Worm (Caenorhabditis elegans) whole organism, young adult: ENCODE measurements around the gene C48B4.3.

Experiments
- F22D6.2 ChIP-seq: sonication (generic microtip); optimal IDR thresholded peaks from 2 replicates; lab custom pipeline; 2016; ENCODE audit warnings: mild to moderate bottlenecking, missing genetic modification characterization, missing compliant biosample characterization
- F37B4.10 ChIP-seq: fragments of 200-800 bp; sonication (Bioruptor generic); IDR thresholded peaks from 2 replicates; pipeline ENCODE4 v1.3.6; 2022; ENCODE audit warnings: missing genetic modification characterization, missing compliant biosample characterization
- F39B2.1 ChIP-seq: fragments of 200-800 bp; sonication (Bioruptor generic); IDR thresholded peaks from 2 replicates; pipeline ENCODE4 v1.3.6; 2022; ENCODE audit warnings: missing genetic modification reagents, missing genetic modification characterization, missing compliant biosample characterization
- F52B5.7 ChIP-seq: sonication (generic microtip); optimal IDR thresholded peaks from 2 replicates; lab custom pipeline; 2016; ENCODE audit warnings: mild to moderate bottlenecking, missing genetic modification characterization, missing compliant biosample characterization
- K12H6.12 ChIP-seq: fragments of 200-800 bp; sonication (Bioruptor generic); optimal IDR thresholded peaks from 2 replicates; lab custom pipeline; 2018; ENCODE audit warnings: mild to moderate bottlenecking, missing genetic modification characterization, missing compliant biosample characterization
- Y53G8AR.9 ChIP-seq: fragments of 200-800 bp; sonication (Bioruptor generic); conservative IDR thresholded peaks from 2 replicates; pipeline ENCODE4 v1.3.6; 2022; ENCODE audit warnings: missing genetic modification reagents, missing genetic modification characterization, missing compliant biosample characterization
- Y56A3A.18 ChIP-seq: fragments of 200-800 bp; sonication (Bioruptor generic); IDR thresholded peaks from 2 replicates; pipeline ENCODE4 v1.3.6; 2022; ENCODE audit warnings: missing genetic modification reagents, missing genetic modification characterization, missing compliant biosample characterization
- Y67H2A.10 ChIP-seq: fragments of 200-800 bp; sonication (Bioruptor generic); conservative IDR thresholded peaks from 2 replicates; pipeline ENCODE4 v1.3.6; 2022; ENCODE audit warnings: missing genetic modification reagents, missing genetic modification characterization, missing compliant biosample characterization
- Y95B8A.8 ChIP-seq: fragments of 200-800 bp; sonication (Bioruptor generic); IDR thresholded peaks from 2 replicates; pipeline ENCODE4 v1.3.6; 2022; ENCODE audit warnings: missing genetic modification reagents, missing genetic modification characterization, missing compliant biosample characterization
- akir-1 ChIP-seq: fragments of 200-800 bp; sonication (Bioruptor generic); optimal IDR thresholded peaks from 2 replicates; lab custom pipeline; 2018; ENCODE audit warnings: mild to moderate bottlenecking, missing genetic modification characterization, moderate library complexity, missing compliant biosample characterization
- aptf-2 ChIP-seq: fragments of 200-800 bp; sonication (Bioruptor generic); conservative IDR thresholded peaks from 2 replicates; pipeline ENCODE4 v1.3.6; 2022; ENCODE audit warnings: missing genetic modification reagents, missing genetic modification characterization, missing compliant biosample characterization
- ccch-3 ChIP-seq: fragments of 200-800 bp; sonication (Bioruptor generic); optimal IDR thresholded peaks from 2 replicates; lab custom pipeline; 2018; ENCODE audit warnings: mild to moderate bottlenecking, missing genetic modification characterization, missing compliant biosample characterization
- ceh-27 ChIP-seq: fragments of 200-800 bp; sonication (Bioruptor generic); optimal IDR thresholded peaks from 2 replicates; lab custom pipeline; 2018; ENCODE audit warnings: mild to moderate bottlenecking, missing genetic modification characterization, moderate library complexity, missing compliant biosample characterization
- ceh-40 ChIP-seq: fragments of 200-800 bp; sonication (Bioruptor generic); IDR thresholded peaks from 2 replicates; pipeline ENCODE4 v1.3.6; 2022; ENCODE audit warnings: missing genetic modification characterization, missing compliant biosample characterization
- ceh-79 ChIP-seq: sonication (generic microtip); optimal IDR thresholded peaks from 2 replicates; lab custom pipeline; 2017; ENCODE audit warnings: mild to moderate bottlenecking, missing genetic modification characterization, missing compliant biosample characterization
- die-1 ChIP-seq: sonication (generic microtip); optimal IDR thresholded peaks from 2 replicates; lab custom pipeline; 2016; ENCODE audit warnings: missing genotype, mild to moderate bottlenecking, missing genetic modification characterization, missing compliant biosample characterization
- efl-1 ChIP-seq: fragments of 150-350 bp; optimal IDR thresholded peaks from 2 replicates; lab custom pipeline; 2014; ENCODE audit warnings: missing biosample characterization, missing genetic modification reagents, missing genetic modification characterization
- egl-44 ChIP-seq: fragments of 200-800 bp; sonication (Bioruptor generic); IDR thresholded peaks from 2 replicates; pipeline ENCODE4 v1.3.6; 2022; ENCODE audit warnings: missing genetic modification reagents, missing genetic modification characterization, missing compliant biosample characterization
- egrh-3 ChIP-seq: fragments of 200-800 bp; sonication (Bioruptor generic); IDR thresholded peaks from 2 replicates; pipeline ENCODE4 v1.3.6; 2022; ENCODE audit warnings: missing genetic modification reagents, missing genetic modification characterization, missing compliant biosample characterization
- ets-4 ChIP-seq: fragments of 200-800 bp; sonication (Bioruptor generic); optimal IDR thresholded peaks from 2 replicates; lab custom pipeline; 2018; ENCODE audit warnings: mild to moderate bottlenecking, missing genetic modification characterization, missing compliant biosample characterization
- hlh-12 ChIP-seq: sonication (generic microtip); optimal IDR thresholded peaks from 2 replicates; lab custom pipeline; 2016; ENCODE audit warnings: missing genetic modification characterization, missing compliant biosample characterization
- hlh-26 ChIP-seq: fragments of 200-800 bp; sonication (Bioruptor generic); conservative IDR thresholded peaks from 2 replicates; pipeline ENCODE4 v1.3.6; 2022; ENCODE audit warnings: missing genetic modification reagents, missing genetic modification characterization, missing compliant biosample characterization
- hmg-1.2 ChIP-seq: fragments of 200-800 bp; sonication (Bioruptor generic); IDR thresholded peaks from 2 replicates; pipeline ENCODE4 v1.3.6; 2022; ENCODE audit warnings: missing genetic modification reagents, missing genetic modification characterization, missing compliant biosample characterization
- let-607 ChIP-seq, 2 experiments: fragments of 200-800 bp in 1 of 2; sonication (Bioruptor generic) in 1 of 2; sonication (generic microtip) in 1 of 2; optimal IDR thresholded peaks; 2 replicates each; lab custom pipeline; 2016 to 2018; ENCODE audit warnings: mild to moderate bottlenecking in 2 of 2, missing compliant biosample characterization in 2 of 2, missing genetic modification characterization in 2 of 2, moderate library complexity in 2 of 2, missing genotype in 1 of 2
- lin-26 ChIP-seq: fragments of 200-800 bp; sonication (Bioruptor generic); IDR thresholded peaks from 2 replicates; pipeline ENCODE4 v1.3.6; 2022; ENCODE audit warnings: missing genetic modification reagents, missing genetic modification characterization, missing compliant biosample characterization
- lin-54 ChIP-seq: fragments of 200-800 bp; sonication (Bioruptor generic); optimal IDR thresholded peaks from 2 replicates; lab custom pipeline; 2018; ENCODE audit warnings: mild to moderate bottlenecking, missing genetic modification characterization, missing compliant biosample characterization
- lir-1 ChIP-seq: fragments of 200-800 bp; sonication (Bioruptor generic); conservative IDR thresholded peaks from 2 replicates; pipeline ENCODE4 v1.3.6; 2022; ENCODE audit warnings: missing genetic modification reagents, missing genetic modification characterization, missing compliant biosample characterization
- madf-6 ChIP-seq: fragments of 200-800 bp; sonication (Bioruptor generic); IDR thresholded peaks from 2 replicates; pipeline ENCODE4 v1.3.6; 2022; ENCODE audit warnings: missing genetic modification reagents, missing genetic modification characterization, missing compliant biosample characterization
- madf-8 ChIP-seq: fragments of 200-800 bp; sonication (Bioruptor generic); conservative IDR thresholded peaks from 2 replicates; pipeline ENCODE4 v1.3.6; 2022; ENCODE audit warnings: missing genetic modification reagents, missing genetic modification characterization, missing compliant biosample characterization
- mel-28 ChIP-seq: sonication (generic microtip); optimal IDR thresholded peaks from 2 replicates; lab custom pipeline; 2016; ENCODE audit warnings: borderline replicate concordance, mild to moderate bottlenecking, missing genetic modification characterization, missing compliant biosample characterization
- mes-4 ChIP-seq: sonication (generic microtip); optimal IDR thresholded peaks from 2 replicates; lab custom pipeline; 2016; ENCODE audit warnings: missing genotype, missing genetic modification characterization, missing compliant biosample characterization
- nfyb-1 ChIP-seq: fragments of 200-800 bp; sonication (Bioruptor generic); IDR thresholded peaks from 2 replicates; pipeline ENCODE4 v1.3.6; 2022; ENCODE audit warnings: missing genetic modification reagents, missing genetic modification characterization, missing compliant biosample characterization
- nhr-179 ChIP-seq: sonication (generic microtip); optimal IDR thresholded peaks from 2 replicates; lab custom pipeline; 2016; ENCODE audit warnings: mild to moderate bottlenecking, missing genetic modification characterization, missing compliant biosample characterization
- nhr-27 ChIP-seq: fragments of 200-800 bp; sonication (Bioruptor generic); optimal IDR thresholded peaks from 2 replicates; lab custom pipeline; 2018; ENCODE audit warnings: mild to moderate bottlenecking, missing genetic modification characterization, moderate library complexity, missing compliant biosample characterization
- nhr-90 ChIP-seq: sonication (generic microtip); optimal IDR thresholded peaks from 2 replicates; lab custom pipeline; 2016; ENCODE audit warnings: missing genotype, mild to moderate bottlenecking, missing genetic modification characterization, missing compliant biosample characterization
- pbrm-1 ChIP-seq: fragments of 200-800 bp; sonication (Bioruptor generic); IDR thresholded peaks from 2 replicates; pipeline ENCODE4 v1.3.6; 2022; ENCODE audit warnings: missing genetic modification reagents, missing genetic modification characterization, missing compliant biosample characterization
- pha-4 ChIP-seq: fragments of 150-350 bp; sonication (generic microtip); optimal IDR thresholded peaks from 2 replicates; lab custom pipeline; 2014; ENCODE audit warnings: missing biosample characterization, missing genetic modification reagents, missing genetic modification characterization
- rpc-1 ChIP-seq, 2 experiments: fragments of 150-350 bp in 1 of 2; sonication (generic microtip) in 1 of 2; optimal IDR thresholded peaks; 2 replicates each; lab custom pipeline; 2014 to 2018; ENCODE audit warnings: missing biosample characterization in 1 of 2, missing genetic modification characterization in 1 of 2, missing genetic modification reagents in 1 of 2, missing genotype in 1 of 2
- sdz-38 ChIP-seq: sonication (generic microtip); optimal IDR thresholded peaks from 2 replicates; lab custom pipeline; 2016; ENCODE audit warnings: missing genotype, missing genetic modification characterization, missing compliant biosample characterization
- snpc-1.1 ChIP-seq: sonication (generic microtip); optimal IDR thresholded peaks from 2 replicates; lab custom pipeline; 2017; ENCODE audit warnings: missing genetic modification characterization, mild to moderate bottlenecking, missing compliant biosample characterization, antibody characterized with exemption, moderate library complexity, missing genotype, missing genetic modification reagents; ENCODE audit not compliant: insufficient read depth
- unc-130 ChIP-seq: sonication (generic microtip); optimal IDR thresholded peaks from 2 replicates; lab custom pipeline; 2016; ENCODE audit warnings: missing genetic modification reagents, missing genetic modification characterization, missing compliant biosample characterization
- xnd-1 ChIP-seq: sonication (generic microtip); optimal IDR thresholded peaks from 2 replicates; lab custom pipeline; 2016; ENCODE audit warnings: missing genotype, missing genetic modification reagents, missing genetic modification characterization, missing compliant biosample characterization
- ztf-18 ChIP-seq: sonication (generic microtip); optimal IDR thresholded peaks from 2 replicates; lab custom pipeline; 2016; ENCODE audit warnings: missing genotype, mild to moderate bottlenecking, missing genetic modification characterization, missing compliant biosample characterization
- ztf-22 ChIP-seq: fragments of 200-800 bp; sonication (Bioruptor generic); optimal IDR thresholded peaks from 2 replicates; lab custom pipeline; 2018; ENCODE audit warnings: mild to moderate bottlenecking, missing genetic modification characterization, moderate library complexity, missing compliant biosample characterization
- ztf-6 ChIP-seq: fragments of 200-800 bp; sonication (Bioruptor generic); IDR thresholded peaks from 2 replicates; pipeline ENCODE4 v1.3.6; 2022; ENCODE audit warnings: missing genetic modification reagents, missing genetic modification characterization, missing compliant biosample characterization

C48B4.3 gene

DNA sequence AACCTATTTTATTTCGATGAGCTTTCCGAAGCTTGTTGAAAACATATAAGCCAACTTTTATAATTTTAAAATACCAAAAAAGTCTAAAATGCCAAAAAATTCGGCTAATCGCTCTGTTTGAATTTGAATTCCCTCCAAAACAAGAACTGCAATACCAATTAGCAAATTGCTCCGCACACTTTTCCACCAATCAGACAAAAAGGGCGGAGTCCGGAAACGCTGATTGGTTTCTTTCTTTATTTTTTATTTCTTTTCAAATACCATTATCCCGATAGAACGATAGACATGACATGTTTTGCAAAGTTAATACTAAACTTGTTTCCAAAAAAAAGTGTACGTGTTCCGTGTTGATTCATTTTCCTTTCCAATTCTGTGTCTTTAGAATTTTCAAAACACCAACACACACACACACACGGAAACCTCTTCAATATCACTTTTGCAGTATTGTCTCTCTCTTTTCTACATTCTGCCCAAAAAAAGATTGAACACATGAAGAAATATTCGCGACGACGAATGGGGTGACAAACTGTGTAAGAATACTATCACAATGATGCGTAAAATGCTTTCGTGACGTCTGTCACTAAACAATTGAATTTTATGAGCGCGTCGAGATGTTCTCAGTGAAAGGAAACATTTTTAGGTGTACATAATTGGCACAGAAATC is 35.5 kb upstream of the C48B4.3 start:
- TF ChIP-seq let-607 (tag; optimal IDR thresholded peaks at IDR 0.05; lab: Kevin White, UChicago) (no peak), ceh-79 (no peak), ccch-3 (GFP tag; lab: Kevin White, UChicago) (no peak), lir-1 (GFP tag; lab: Robert Waterston, UW) (no peak), mes-4 (tag; lab: Kevin White, UChicago) (no peak), lin-54 (GFP tag; lab: Kevin White, UChicago) (no peak), aptf-2 (GFP tag; lab: Robert Waterston, UW) (no peak), ztf-22 (GFP tag; lab: Kevin White, UChicago) (no peak), nfyb-1 (GFP tag; lab: Robert Waterston, UW) (peak; percentile 75; the same call in 1 of the 2 replicates), ceh-27 (GFP tag; lab: Kevin White, UChicago) (peak; percentile 3), nhr-27 (no peak), unc-130 (GFP tag; lab: Kevin White, UChicago) (no peak), rpc-1 (optimal IDR thresholded peaks at IDR 0.05; lab: Kevin White, UChicago) (no peak), rpc-1 (tag; optimal IDR thresholded peaks at IDR 0.05; lab: Kevin White, UChicago) (no peak), Y56A3A.18 (GFP tag; lab: Robert Waterston, UW) (no peak)

DNA sequence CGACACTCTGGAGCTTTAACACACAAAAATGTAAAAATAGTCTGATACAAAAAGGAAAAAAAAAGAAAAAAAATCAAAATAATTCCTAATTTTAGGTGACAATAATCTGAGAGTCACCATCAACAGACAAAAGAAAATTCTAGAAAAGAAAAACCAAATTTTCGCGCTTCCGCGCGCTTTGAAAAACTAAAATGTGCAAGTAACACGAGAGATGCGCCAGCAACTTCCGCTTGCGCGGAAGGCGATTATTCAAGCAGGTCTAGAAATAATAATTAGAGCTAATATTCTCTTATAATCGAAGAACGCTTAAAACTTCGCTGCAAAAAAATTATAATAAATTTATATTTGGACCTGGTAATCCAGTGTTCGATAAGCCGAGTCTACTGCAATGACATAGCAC is 34.7 kb upstream of the C48B4.3 start:
- TF ChIP-seq ceh-27 (GFP tag; lab: Kevin White, UChicago), result no peak
- TF ChIP-seq nhr-179 (tag; lab: Kevin White, UChicago), result no peak
- TF ChIP-seq snpc-1.1, result peak; percentile 83
- no peak for TF ChIP-seq mel-28
- 0 out of 2 replicates have a peak, but pooled peaks have one; percentile 48 for TF ChIP-seq ceh-40 (GFP tag; lab: Robert Waterston, UW)
- no peak for TF ChIP-seq F22D6.2
- peak; percentile 91; the same call in 1 of the 2 replicates for TF ChIP-seq F37B4.10 (GFP tag; lab: Robert Waterston, UW)
- peak; percentile 99 for TF ChIP-seq ztf-18 (tag; lab: Kevin White, UChicago)
- no peak for TF ChIP-seq F52B5.7 (tag; lab: Kevin White, UChicago)
- TF ChIP-seq lin-54 (GFP tag; lab: Kevin White, UChicago), result peak; percentile 97
- no peak for TF ChIP-seq K12H6.12 (tag; lab: Kevin White, UChicago)
- no peak for TF ChIP-seq egrh-3 (GFP tag; lab: Robert Waterston, UW)
- peak; percentile 100 for TF ChIP-seq madf-8 (GFP tag; lab: Robert Waterston, UW)
- TF ChIP-seq lin-26 (GFP tag; lab: Robert Waterston, UW), result peak; percentile 87
- peak; percentile 85 for TF ChIP-seq hmg-1.2
- TF ChIP-seq F39B2.1 (GFP tag; lab: Robert Waterston, UW), result peak; percentile 72; the same call in 1 of the 2 replicates
- TF ChIP-seq pha-4 (tag; lab: Kevin White, UChicago), result no peak
- TF ChIP-seq nhr-90 (tag; lab: Kevin White, UChicago), result no peak
- no peak for TF ChIP-seq hlh-26 (GFP tag; lab: Robert Waterston, UW)
- no peak for TF ChIP-seq akir-1 (GFP tag; lab: Kevin White, UChicago)
- TF ChIP-seq Y95B8A.8 (GFP tag; lab: Robert Waterston, UW), result peak; percentile 99
- no peak for TF ChIP-seq sdz-38 (tag; lab: Kevin White, UChicago)
- peak; percentile 99 for TF ChIP-seq efl-1 (GFP tag; lab: Kevin White, UChicago)
- no peak for TF ChIP-seq ets-4 (GFP tag; lab: Kevin White, UChicago)
- peak; percentile 94 for TF ChIP-seq pbrm-1 (GFP tag; lab: Robert Waterston, UW)
- TF ChIP-seq die-1 (tag; lab: Kevin White, UChicago), result peak; percentile 16
- no peak for TF ChIP-seq ztf-22 (GFP tag; lab: Kevin White, UChicago)
- 0 out of 2 replicates have a peak, but pooled peaks have one; percentile 7 for TF ChIP-seq ztf-6 (GFP tag; lab: Robert Waterston, UW)
- peak; percentile 95 for TF ChIP-seq unc-130 (GFP tag; lab: Kevin White, UChicago)
- TF ChIP-seq egl-44 (GFP tag; lab: Robert Waterston, UW), result no peak
- peak; percentile 100 for TF ChIP-seq xnd-1 (tag; lab: Kevin White, UChicago)
- peak; percentile 98 for TF ChIP-seq Y53G8AR.9 (GFP tag; lab: Robert Waterston, UW)
- peak; percentile 100 for TF ChIP-seq madf-6 (GFP tag; lab: Robert Waterston, UW)
- peak; percentile 81; the same call in 1 of the 2 replicates for TF ChIP-seq Y67H2A.10 (GFP tag; lab: Robert Waterston, UW)
- no peak for TF ChIP-seq hlh-12
- no peak for TF ChIP-seq ccch-3 (GFP tag; lab: Kevin White, UChicago)
